Worm (Caenorhabditis elegans): ENCODE measurements around the gene Y34B4A.2.

Gene Y34B4A.2

DNA sequence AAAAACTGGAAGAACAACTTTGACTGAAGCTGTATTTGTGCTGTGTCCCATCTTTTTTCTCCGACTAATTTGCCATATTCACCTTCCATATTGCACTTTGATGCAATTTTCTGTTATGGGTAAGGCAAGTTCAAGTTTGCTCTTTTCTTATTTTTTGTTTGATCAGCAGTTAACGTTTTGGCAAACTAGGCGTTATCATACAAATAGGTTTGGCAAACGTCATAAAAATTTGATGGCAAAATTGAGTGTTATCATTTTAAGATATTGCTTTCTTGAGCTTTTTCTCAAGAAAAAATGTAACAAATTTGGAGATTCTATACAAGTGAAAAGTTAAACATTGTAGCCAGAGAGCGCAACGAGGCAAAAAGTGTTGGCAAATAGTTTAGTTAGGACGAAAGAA lies 17.3 kb upstream of the Y34B4A.2 start:
- TF ChIP-seq lin-13 (GFP tag; optimal IDR thresholded peaks at IDR 0.05) = no peak
- TF ChIP-seq dsc-1 (tag; optimal IDR thresholded peaks at IDR 0.05) = no peak
- TF ChIP-seq sup-37 (GFP tag; optimal IDR thresholded peaks at IDR 0.05) = no peak
- TF ChIP-seq lir-3 (tag; optimal IDR thresholded peaks at IDR 0.05; ENCODE audit: poor library complexity) = no peak
- TF ChIP-seq alr-1 (tag; optimal IDR thresholded peaks at IDR 0.05; ENCODE audit: borderline replicate concordance) = no peak
- no peak for TF ChIP-seq efl-3 (GFP tag; optimal IDR thresholded peaks at IDR 0.05)
- peak; percentile 31 for TF ChIP-seq elt-2 (tag; optimal IDR thresholded peaks at IDR 0.05)
- peak; percentile 6 for TF ChIP-seq tlp-1 (tag; optimal IDR thresholded peaks at IDR 0.05)
- TF ChIP-seq lsy-2 (tag; optimal IDR thresholded peaks at IDR 0.05) = no peak
- no peak for TF ChIP-seq nhr-85 (tag)
- TF ChIP-seq tbx-2 (tag; optimal IDR thresholded peaks at IDR 0.05) = no peak

ce11 chrX:5263585-5263984 lies 15.7 kb upstream of the Y34B4A.2 start:
- TF ChIP-seq dsc-1 (tag; optimal IDR thresholded peaks at IDR 0.05) = peak; percentile 9
- no peak for TF ChIP-seq lsy-2 (tag; optimal IDR thresholded peaks at IDR 0.05)
- no peak for TF ChIP-seq lin-39 (tag; optimal IDR thresholded peaks at IDR 0.05)
- no peak for TF ChIP-seq ceh-88 (GFP tag; IDR thresholded peaks at IDR 0.05)

- TF ChIP-seq elt-2 (tag; optimal IDR thresholded peaks at IDR 0.05) = no peak
- TF ChIP-seq nhr-76 (tag; optimal IDR thresholded peaks at IDR 0.05) = no peak
- no peak for TF ChIP-seq nhr-237 (tag; optimal IDR thresholded peaks at IDR 0.05)
- no peak for TF ChIP-seq ets-5 (GFP tag; IDR thresholded peaks at IDR 0.05)
- no peak for TF ChIP-seq hpl-2 (GFP tag; optimal IDR thresholded peaks at IDR 0.05)
- TF ChIP-seq efl-3 (GFP tag; optimal IDR thresholded peaks at IDR 0.05) = no peak
- TF ChIP-seq snpc-4 (tag; optimal IDR thresholded peaks at IDR 0.05) = no peak
- TF ChIP-seq pag-3 (tag; optimal IDR thresholded peaks at IDR 0.05; ENCODE audit: borderline replicate concordance, insufficient read depth) = no peak
These were observed 15.3 kb upstream of the Y34B4A.2 start, which contains the start of gene Y34B4A.4 for ce11 chrX:5264026-5264425. Gene Y34B4A.4, plus strand, starts transcription at chrX:5264326.

DNA sequence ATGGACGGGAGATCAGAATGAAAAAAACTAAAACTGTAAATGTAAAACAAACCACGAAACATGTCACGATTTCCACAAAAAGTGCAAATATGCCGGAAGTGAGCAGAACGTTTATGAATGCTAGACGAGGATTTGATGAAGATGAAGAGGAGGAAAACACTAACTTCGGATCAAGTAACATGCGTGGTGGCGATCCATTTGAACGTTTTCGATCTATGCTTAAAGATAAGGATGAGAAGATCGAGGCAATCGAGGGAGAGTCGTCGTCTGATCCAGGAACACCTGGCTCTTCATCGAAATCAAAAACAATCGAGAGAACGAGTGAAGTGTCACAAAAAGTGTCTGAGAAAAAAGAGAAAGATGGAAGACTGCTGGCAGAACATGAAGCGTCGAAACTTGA lies 13.9 kb upstream of the Y34B4A.2 start:
- TF ChIP-seq dpl-1 (GFP tag; optimal IDR thresholded peaks at IDR 0.05) = no peak
- no peak for TF ChIP-seq pqm-1 (tag; optimal IDR thresholded peaks at IDR 0.05)
- TF ChIP-seq efl-1 (optimal IDR thresholded peaks at IDR 0.05) = no peak
- TF ChIP-seq efl-1 (GFP tag; optimal IDR thresholded peaks at IDR 0.05 in 1 of 2) = no peak
- TF ChIP-seq mdl-1 (tag; optimal IDR thresholded peaks at IDR 0.05) = no peak
- TF ChIP-seq ztf-11 (tag; optimal IDR thresholded peaks at IDR 0.05) = no peak
- no peak for TF ChIP-seq Y116A8C.19 (tag; optimal IDR thresholded peaks at IDR 0.05; ENCODE audit: borderline replicate concordance)
- no peak for TF ChIP-seq ama-1 (optimal IDR thresholded peaks at IDR 0.05)
- TF ChIP-seq hlh-17 (GFP tag; optimal IDR thresholded peaks at IDR 0.05; ENCODE audit: borderline replicate concordance) = no peak
- TF ChIP-seq efl-3 (GFP tag; optimal IDR thresholded peaks at IDR 0.05) = no peak
- TF ChIP-seq hpl-2 (GFP tag; optimal IDR thresholded peaks at IDR 0.05) = no peak
- TF ChIP-seq sox-4 (tag; optimal IDR thresholded peaks at IDR 0.05) = no peak
- TF ChIP-seq sptf-1 (tag; optimal IDR thresholded peaks at IDR 0.05) = no peak
- TF ChIP-seq pax-3 (tag; optimal IDR thresholded peaks at IDR 0.05) = no peak

ce11 chrX:5268062-5268461 lies 11.2 kb upstream of the Y34B4A.2 start:
- TF ChIP-seq elt-3 (tag; optimal IDR thresholded peaks at IDR 0.05) = peak in 1 of 6 experiments; percentile 2
- no peak for TF ChIP-seq nhr-85 (tag)
- no peak for TF ChIP-seq hpl-2 (GFP tag; optimal IDR thresholded peaks at IDR 0.05)

DNA sequence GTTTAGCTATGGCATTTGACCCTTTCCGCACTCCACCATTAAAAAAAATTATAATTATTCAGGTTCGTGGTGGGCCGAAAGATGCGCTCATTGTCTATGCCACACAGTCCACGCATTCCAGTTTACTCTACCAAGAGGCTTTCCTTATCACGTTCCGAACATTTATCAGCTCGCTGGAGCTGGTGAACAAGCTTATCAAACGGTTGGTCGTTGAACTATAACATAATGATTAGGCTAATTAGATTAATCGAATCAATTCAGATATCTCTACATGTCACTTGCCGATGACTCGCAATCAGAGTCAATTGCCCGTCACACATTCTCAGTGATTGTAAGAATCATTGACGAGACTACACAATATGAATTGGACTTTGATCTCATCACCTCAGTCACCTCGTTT lies 9.9 kb upstream of the Y34B4A.2 start:
- no peak for TF ChIP-seq nhr-76 (tag; optimal IDR thresholded peaks at IDR 0.05)
- peak; percentile 37 for TF ChIP-seq elt-2 (tag; optimal IDR thresholded peaks at IDR 0.05)

Data from whole organism, L1 larva.